Worm (Caenorhabditis elegans) whole organism, young adult: ENCODE measurements around the gene F35A5.2.

Source experiments
- F10E7.11 ChIP-seq: sonication (generic microtip); optimal IDR thresholded peaks from 2 replicates; lab custom pipeline; 2017; ENCODE audit warnings: mild to moderate bottlenecking, missing genetic modification characterization, moderate library complexity, missing compliant biosample characterization
- F33H1.4 ChIP-seq: fragments of 200-800 bp; sonication (Bioruptor generic); IDR thresholded peaks from 2 replicates; pipeline ENCODE4 v1.3.6; 2022; ENCODE audit warnings: missing genetic modification reagents, missing genetic modification characterization, missing compliant biosample characterization
- F37B4.10 ChIP-seq: fragments of 200-800 bp; sonication (Bioruptor generic); IDR thresholded peaks from 2 replicates; pipeline ENCODE4 v1.3.6; 2022; ENCODE audit warnings: missing genetic modification characterization, missing compliant biosample characterization
- F55B11.4 ChIP-seq: sonication (generic microtip); optimal IDR thresholded peaks from 2 replicates; lab custom pipeline; 2016; ENCODE audit warnings: missing compliant biosample characterization, missing genetic modification characterization, borderline replicate concordance; ENCODE audit not compliant: insufficient read depth
- F57C9.4 ChIP-seq: sonication (generic microtip); optimal IDR thresholded peaks from 2 replicates; lab custom pipeline; 2017; ENCODE audit warnings: mild to moderate bottlenecking, missing genetic modification characterization, missing compliant biosample characterization
- K11D2.4 ChIP-seq: fragments of 200-800 bp; sonication (Bioruptor generic); IDR thresholded peaks from 2 replicates; pipeline ENCODE4 v1.3.6; 2022; ENCODE audit warnings: missing genetic modification reagents, missing genetic modification characterization, missing compliant biosample characterization
- T07F8.4 ChIP-seq: sonication (generic microtip); optimal IDR thresholded peaks from 2 replicates; lab custom pipeline; 2016; ENCODE audit warnings: mild to moderate bottlenecking, missing genetic modification characterization, moderate library complexity, missing compliant biosample characterization
- T26A5.8 ChIP-seq: sonication (generic microtip); optimal IDR thresholded peaks from 2 replicates; lab custom pipeline; 2016; ENCODE audit warnings: missing genetic modification characterization, missing compliant biosample characterization
- Y53F4B.3 ChIP-seq: fragments of 200-800 bp; sonication (Bioruptor generic); IDR thresholded peaks from 2 replicates; pipeline ENCODE4 v1.3.6; 2022; ENCODE audit warnings: missing genetic modification reagents, missing genetic modification characterization, missing compliant biosample characterization
- Y95B8A.8 ChIP-seq: fragments of 200-800 bp; sonication (Bioruptor generic); IDR thresholded peaks from 2 replicates; pipeline ENCODE4 v1.3.6; 2022; ENCODE audit warnings: missing genetic modification reagents, missing genetic modification characterization, missing compliant biosample characterization
- ZK185.1 ChIP-seq: sonication (generic microtip); optimal IDR thresholded peaks from 2 replicates; lab custom pipeline; 2016; ENCODE audit warnings: mild to moderate bottlenecking, missing genetic modification characterization, missing compliant biosample characterization; ENCODE audit not compliant: poor library complexity, severe bottlenecking
- akir-1 ChIP-seq: fragments of 200-800 bp; sonication (Bioruptor generic); optimal IDR thresholded peaks from 2 replicates; lab custom pipeline; 2018; ENCODE audit warnings: mild to moderate bottlenecking, missing genetic modification characterization, moderate library complexity, missing compliant biosample characterization
- ama-1 ChIP-seq, 3 experiments: fragments of 150-350 bp in 1 of 3; sonication (generic microtip) in 2 of 3; optimal IDR thresholded peaks; 2 replicates each; lab custom pipeline; 2014 to 2018; ENCODE audit warnings: missing biosample characterization in 2 of 3, missing genetic modification characterization in 2 of 3, missing genetic modification reagents in 2 of 3
- aptf-2 ChIP-seq: fragments of 200-800 bp; sonication (Bioruptor generic); conservative IDR thresholded peaks from 2 replicates; pipeline ENCODE4 v1.3.6; 2022; ENCODE audit warnings: missing genetic modification reagents, missing genetic modification characterization, missing compliant biosample characterization
- atf-7 ChIP-seq: sonication (generic microtip); optimal IDR thresholded peaks from 2 replicates; lab custom pipeline; 2017; ENCODE audit warnings: mild to moderate bottlenecking, missing genetic modification characterization, missing compliant biosample characterization
- bed-1 ChIP-seq: fragments of 200-800 bp; sonication (Bioruptor generic); IDR thresholded peaks from 2 replicates; pipeline ENCODE4 v1.3.6; 2022; ENCODE audit warnings: missing genetic modification reagents, missing genetic modification characterization, missing compliant biosample characterization
- bed-2 ChIP-seq: fragments of 200-800 bp; sonication (Bioruptor generic); IDR thresholded peaks from 2 replicates; pipeline ENCODE4 v1.3.6; 2022; ENCODE audit warnings: missing genetic modification reagents, missing genetic modification characterization, missing compliant biosample characterization
- ccch-3 ChIP-seq: fragments of 200-800 bp; sonication (Bioruptor generic); optimal IDR thresholded peaks from 2 replicates; lab custom pipeline; 2018; ENCODE audit warnings: mild to moderate bottlenecking, missing genetic modification characterization, missing compliant biosample characterization
- cebp-1 ChIP-seq, 2 experiments: fragments of 200-800 bp in 1 of 2; sonication (Bioruptor generic) in 1 of 2; sonication (generic microtip) in 1 of 2; IDR thresholded peaks in 1 of 2; optimal IDR thresholded peaks in 1 of 2; 2 replicates each; pipeline versions ENCODE4 v1.3.6 to Lab custom; 2017 to 2022; ENCODE audit warnings: missing compliant biosample characterization in 2 of 2, missing genetic modification characterization in 2 of 2, mild to moderate bottlenecking in 1 of 2, missing genetic modification reagents in 1 of 2, moderate library complexity in 1 of 2
- ceh-40 ChIP-seq: fragments of 200-800 bp; sonication (Bioruptor generic); IDR thresholded peaks from 2 replicates; pipeline ENCODE4 v1.3.6; 2022; ENCODE audit warnings: missing genetic modification characterization, missing compliant biosample characterization
- ceh-79 ChIP-seq: sonication (generic microtip); optimal IDR thresholded peaks from 2 replicates; lab custom pipeline; 2017; ENCODE audit warnings: mild to moderate bottlenecking, missing genetic modification characterization, missing compliant biosample characterization
- ceh-91 ChIP-seq: fragments of 200-800 bp; sonication (Bioruptor generic); IDR thresholded peaks from 2 replicates; pipeline ENCODE4 v1.3.6; 2022; ENCODE audit warnings: missing genetic modification reagents, missing genetic modification characterization, missing compliant biosample characterization
- dpl-1 ChIP-seq: fragments of 150-350 bp; optimal IDR thresholded peaks from 2 replicates; lab custom pipeline; 2014; ENCODE audit warnings: missing biosample characterization, missing genetic modification reagents, missing genetic modification characterization
- efl-1 ChIP-seq: fragments of 150-350 bp; optimal IDR thresholded peaks from 2 replicates; lab custom pipeline; 2014; ENCODE audit warnings: missing biosample characterization, missing genetic modification reagents, missing genetic modification characterization
- egl-44 ChIP-seq: fragments of 200-800 bp; sonication (Bioruptor generic); IDR thresholded peaks from 2 replicates; pipeline ENCODE4 v1.3.6; 2022; ENCODE audit warnings: missing genetic modification reagents, missing genetic modification characterization, missing compliant biosample characterization
- egrh-3 ChIP-seq: fragments of 200-800 bp; sonication (Bioruptor generic); IDR thresholded peaks from 2 replicates; pipeline ENCODE4 v1.3.6; 2022; ENCODE audit warnings: missing genetic modification reagents, missing genetic modification characterization, missing compliant biosample characterization
- hlh-12 ChIP-seq: sonication (generic microtip); optimal IDR thresholded peaks from 2 replicates; lab custom pipeline; 2016; ENCODE audit warnings: missing genetic modification characterization, missing compliant biosample characterization
- hlh-26 ChIP-seq: fragments of 200-800 bp; sonication (Bioruptor generic); conservative IDR thresholded peaks from 2 replicates; pipeline ENCODE4 v1.3.6; 2022; ENCODE audit warnings: missing genetic modification reagents, missing genetic modification characterization, missing compliant biosample characterization
- let-607 ChIP-seq, 2 experiments: fragments of 200-800 bp in 1 of 2; sonication (Bioruptor generic) in 1 of 2; sonication (generic microtip) in 1 of 2; optimal IDR thresholded peaks; 2 replicates each; lab custom pipeline; 2016 to 2018; ENCODE audit warnings: mild to moderate bottlenecking in 2 of 2, missing compliant biosample characterization in 2 of 2, missing genetic modification characterization in 2 of 2, moderate library complexity in 2 of 2, missing genotype in 1 of 2
- lin-26 ChIP-seq: fragments of 200-800 bp; sonication (Bioruptor generic); IDR thresholded peaks from 2 replicates; pipeline ENCODE4 v1.3.6; 2022; ENCODE audit warnings: missing genetic modification reagents, missing genetic modification characterization, missing compliant biosample characterization
- lin-40 ChIP-seq: sonication (generic microtip); optimal IDR thresholded peaks from 2 replicates; lab custom pipeline; 2016; ENCODE audit warnings: missing genetic modification characterization, mild to moderate bottlenecking, missing compliant biosample characterization, missing genotype, missing genetic modification reagents
- lir-1 ChIP-seq: fragments of 200-800 bp; sonication (Bioruptor generic); conservative IDR thresholded peaks from 2 replicates; pipeline ENCODE4 v1.3.6; 2022; ENCODE audit warnings: missing genetic modification reagents, missing genetic modification characterization, missing compliant biosample characterization
- lsy-27 ChIP-seq: sonication (generic microtip); optimal IDR thresholded peaks from 2 replicates; lab custom pipeline; 2017; ENCODE audit warnings: missing genetic modification characterization, mild to moderate bottlenecking, missing compliant biosample characterization, antibody characterized with exemption, missing genotype, borderline replicate concordance; ENCODE audit not compliant: insufficient read depth
- madf-10 ChIP-seq: sonication (generic microtip); optimal IDR thresholded peaks from 2 replicates; lab custom pipeline; 2016; ENCODE audit warnings: mild to moderate bottlenecking, missing genetic modification characterization, missing compliant biosample characterization
- madf-3 ChIP-seq: fragments of 200-800 bp; sonication (Bioruptor generic); IDR thresholded peaks from 2 replicates; pipeline ENCODE4 v1.3.6; 2022; ENCODE audit warnings: missing genetic modification reagents, missing genetic modification characterization, missing compliant biosample characterization
- mel-28 ChIP-seq: sonication (generic microtip); optimal IDR thresholded peaks from 2 replicates; lab custom pipeline; 2016; ENCODE audit warnings: borderline replicate concordance, mild to moderate bottlenecking, missing genetic modification characterization, missing compliant biosample characterization
- nhr-80 ChIP-seq: sonication (generic microtip); optimal IDR thresholded peaks from 2 replicates; lab custom pipeline; 2016; ENCODE audit warnings: missing genetic modification characterization, missing compliant biosample characterization
- rec-8 ChIP-seq, 2 experiments: sonication (generic microtip); optimal IDR thresholded peaks; 2 replicates each; lab custom pipeline; 2016; ENCODE audit warnings: mild to moderate bottlenecking in 2 of 2, missing genetic modification characterization in 2 of 2, missing genetic modification reagents in 2 of 2, missing genotype in 2 of 2, missing biosample characterization in 1 of 2, missing compliant biosample characterization in 1 of 2, moderate library complexity in 1 of 2
- rpc-1 ChIP-seq, 2 experiments: fragments of 150-350 bp in 1 of 2; sonication (generic microtip) in 1 of 2; optimal IDR thresholded peaks; 2 replicates each; lab custom pipeline; 2014 to 2018; ENCODE audit warnings: missing biosample characterization in 1 of 2, missing genetic modification characterization in 1 of 2, missing genetic modification reagents in 1 of 2, missing genotype in 1 of 2
- snpc-4 ChIP-seq, 5 experiments: fragments of 150-350 bp in 1 of 5; sonication (generic microtip) in 4 of 5; optimal IDR thresholded peaks; 2 replicates each; lab custom pipeline; 2014 to 2018; ENCODE audit warnings: missing genetic modification characterization in 5 of 5, missing biosample characterization in 3 of 5, antibody characterized with exemption in 2 of 5, mild to moderate bottlenecking in 2 of 5, missing compliant biosample characterization in 2 of 5, missing genotype in 2 of 5, moderate library complexity in 2 of 5, missing genetic modification reagents in 1 of 5
- somi-1 ChIP-seq: fragments of 200-800 bp; sonication (Bioruptor generic); optimal IDR thresholded peaks from 2 replicates; lab custom pipeline; 2018; ENCODE audit warnings: mild to moderate bottlenecking, missing genetic modification characterization, missing compliant biosample characterization
- tbx-9 ChIP-seq: sonication (generic microtip); optimal IDR thresholded peaks from 2 replicates; lab custom pipeline; 2016; ENCODE audit warnings: borderline replicate concordance, missing genetic modification characterization, inconsistent platforms, missing compliant biosample characterization
- zfh-2 ChIP-seq: fragments of 200-800 bp; sonication (Bioruptor generic); conservative IDR thresholded peaks from 2 replicates; pipeline ENCODE4 v1.3.6; 2022; ENCODE audit warnings: missing genetic modification reagents, missing genetic modification characterization, missing compliant biosample characterization
- ztf-3 ChIP-seq: fragments of 200-800 bp; sonication (Bioruptor generic); optimal IDR thresholded peaks from 2 replicates; lab custom pipeline; 2018; ENCODE audit warnings: mild to moderate bottlenecking, missing genetic modification characterization, missing compliant biosample characterization
- ztf-6 ChIP-seq: fragments of 200-800 bp; sonication (Bioruptor generic); IDR thresholded peaks from 2 replicates; pipeline ENCODE4 v1.3.6; 2022; ENCODE audit warnings: missing genetic modification reagents, missing genetic modification characterization, missing compliant biosample characterization

The F35A5.2 gene

ce11 chrX:3832059-3832641 lies 27.2 kb downstream of the F35A5.2 start (continued):
- TF ChIP-seq K11D2.4 (peak; percentile 51; the same call in 1 of the 2 replicates), ceh-40 (GFP tag; lab: Robert Waterston, UW) (no peak), lin-26 (no peak), ceh-79 (tag; lab: Kevin White, UChicago) (no peak), F37B4.10 (GFP tag; lab: Robert Waterston, UW) (no peak), Y53F4B.3 (GFP tag; lab: Robert Waterston, UW) (no peak), madf-10 (peak; percentile 49), dpl-1 (GFP tag; lab: Kevin White, UChicago) (no peak), bed-1 (GFP tag; lab: Robert Waterston, UW) (no peak), egrh-3 (GFP tag; lab: Robert Waterston, UW) (no peak), akir-1 (GFP tag; lab: Kevin White, UChicago) (no peak), efl-1 (GFP tag; lab: Kevin White, UChicago) (no peak), lir-1 (GFP tag; lab: Robert Waterston, UW) (no peak), F10E7.11 (tag; lab: Kevin White, UChicago) (no peak), lsy-27 (tag; lab: Kevin White, UChicago) (no peak), F55B11.4 (tag; lab: Kevin White, UChicago) (no peak), nhr-80 (tag; lab: Kevin White, UChicago) (peak; percentile 95), F33H1.4 (GFP tag; lab: Robert Waterston, UW) (no peak), bed-2 (GFP tag; lab: Robert Waterston, UW) (no peak), hlh-12 (tag; lab: Kevin White, UChicago) (no peak), Y95B8A.8 (no peak), rpc-1 (optimal IDR thresholded peaks at IDR 0.05; lab: Kevin White, UChicago) (no peak), rpc-1 (tag; optimal IDR thresholded peaks at IDR 0.05; lab: Kevin White, UChicago) (no peak), madf-3 (no peak), ztf-3 (GFP tag; lab: Kevin White, UChicago) (no peak), aptf-2 (GFP tag; lab: Robert Waterston, UW) (no peak), mel-28 (tag; lab: Kevin White, UChicago) (no peak), T26A5.8 (tag; lab: Kevin White, UChicago) (no peak), tbx-9 (tag; lab: Kevin White, UChicago) (no peak), lin-40 (tag; lab: Kevin White, UChicago) (peak; percentile 77), ama-1 (optimal IDR thresholded peaks at IDR 0.05; lab: Kevin White, UChicago) (no peak), ama-1 (GFP tag; optimal IDR thresholded peaks at IDR 0.05; lab: Kevin White, UChicago) (no peak), atf-7 (no peak), F57C9.4 (tag; lab: Kevin White, UChicago) (no peak), egl-44 (GFP tag; lab: Robert Waterston, UW) (no peak), somi-1 (GFP tag; lab: Kevin White, UChicago) (peak; percentile 39), ccch-3 (GFP tag; lab: Kevin White, UChicago) (no peak), zfh-2 (GFP tag; lab: Robert Waterston, UW) (no peak), T07F8.4 (tag; lab: Kevin White, UChicago) (no peak), hlh-26 (GFP tag; lab: Robert Waterston, UW) (no peak), ztf-6 (GFP tag; lab: Robert Waterston, UW) (no peak), rec-8 (tag; optimal IDR thresholded peaks at IDR 0.05; lab: Kevin White, UChicago) (no peak), let-607 (tag; optimal IDR thresholded peaks at IDR 0.05; lab: Kevin White, UChicago) (peak; percentile 52 to 81), cebp-1 (GFP tag; IDR thresholded peaks at IDR 0.05; lab: Robert Waterston, UW) (0 out of 2 replicates have a peak, but pooled peaks have one; percentile 14), cebp-1 (tag; optimal IDR thresholded peaks at IDR 0.05; lab: Kevin White, UChicago) (peak; percentile 81), ZK185.1 (tag; lab: Kevin White, UChicago) (no peak), snpc-4 (GFP tag; optimal IDR thresholded peaks at IDR 0.05; lab: Kevin White, UChicago) (no peak), snpc-4 (tag; optimal IDR thresholded peaks at IDR 0.05; lab: Kevin White, UChicago) (peak in 1 of 4 experiments; percentile 39), ceh-91 (GFP tag; lab: Robert Waterston, UW) (no peak)
